Fruit fly (Drosophila melanogaster) S2 (cell line): ENCODE data around the gene sdt.

Experiments used
- CG8478 ChIP-seq: fragments of >200 bp; optimal IDR thresholded peaks from 2 replicates; lab custom pipeline; 2018
- CTCF ChIP-seq, 2 experiments: fragments of >200 bp; optimal IDR thresholded peaks; 2 replicates each; lab custom pipeline; 2018

DNA sequence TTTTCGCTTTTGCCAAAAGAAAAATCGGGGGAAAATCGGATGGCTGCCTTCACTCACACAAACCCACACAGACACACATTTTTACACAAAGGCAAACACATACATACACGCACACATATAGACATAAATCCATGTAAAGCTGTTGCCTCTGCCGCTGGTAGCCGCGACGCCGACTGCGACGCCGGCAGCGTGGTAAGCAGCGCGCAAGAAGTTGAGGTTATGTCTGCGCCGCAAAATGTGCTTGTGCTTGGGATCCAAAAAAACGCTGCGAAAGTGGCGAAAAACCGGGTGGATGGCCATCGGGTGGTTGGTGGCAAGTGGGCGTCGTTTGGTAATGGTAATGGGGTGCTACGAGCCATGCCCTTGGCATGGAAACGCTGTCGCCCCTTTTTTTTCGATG, 1.5 kb downstream of the sdt start:
- TF ChIP-seq CG8478 (lab: Kevin White, UChicago) (no peak), CTCF (optimal IDR thresholded peaks at IDR 0.05; lab: Kevin White, UChicago) (no peak)
